Worm (Caenorhabditis elegans): ENCODE results near the gene F12F6.1.

F12F6.1 gene

DNA sequence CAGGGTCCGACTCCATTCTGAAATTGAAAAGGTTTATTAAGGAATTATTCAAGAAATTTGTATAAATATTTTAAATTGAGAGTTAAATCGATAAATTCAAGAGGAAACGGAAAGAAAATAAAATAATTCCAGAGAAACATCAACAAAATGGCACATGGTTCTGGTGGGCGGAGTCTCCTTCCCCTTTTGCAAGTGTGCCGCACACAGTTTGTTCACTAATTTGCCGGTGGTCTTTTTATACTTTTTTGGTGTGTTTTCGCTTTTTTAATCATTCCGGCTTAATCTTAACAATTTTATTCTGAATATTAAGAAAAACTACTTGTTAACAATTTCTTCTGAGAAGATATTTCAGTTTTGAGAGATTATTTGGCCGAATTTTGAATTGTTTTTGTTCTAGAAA, 21.2 kb downstream of the F12F6.1 start, which contains the start of the genes ragc-1 and Y24F12A.1:
Gene ragc-1, minus strand, starts transcription at position 25 of the 400 bp plus-strand sequence.
Gene Y24F12A.1, plus strand, starts transcription at position 346 of the 400 bp plus-strand sequence.
- no peak for TF ChIP-seq ama-1 (optimal IDR thresholded peaks at IDR 0.05)
- no peak for TF ChIP-seq pag-3 (tag; optimal IDR thresholded peaks at IDR 0.05; ENCODE audit: borderline replicate concordance, insufficient read depth)
- TF ChIP-seq Y116A8C.19 (tag; optimal IDR thresholded peaks at IDR 0.05; ENCODE audit: borderline replicate concordance): no peak
- no peak for TF ChIP-seq nhr-85 (tag)
- no peak for TF ChIP-seq nhr-84 (tag; optimal IDR thresholded peaks at IDR 0.05)
- TF ChIP-seq blmp-1 (tag; optimal IDR thresholded peaks at IDR 0.05): peak; percentile 58
- peak; percentile 41 for TF ChIP-seq nhr-47 (tag; optimal IDR thresholded peaks at IDR 0.05)
- TF ChIP-seq nhr-19 (GFP tag; conservative IDR thresholded peaks at IDR 0.05): peak; percentile 30
- peak; percentile 28 to 48 for TF ChIP-seq efl-1 (optimal IDR thresholded peaks at IDR 0.05)
- peak; percentile 53 to 92 for TF ChIP-seq efl-1 (GFP tag; optimal IDR thresholded peaks at IDR 0.05 in 1 of 2)
- TF ChIP-seq fkh-8 (tag; optimal IDR thresholded peaks at IDR 0.05): peak; percentile 22
- TF ChIP-seq lin-14 (GFP tag; optimal IDR thresholded peaks at IDR 0.05): peak; percentile 55
- no peak for TF ChIP-seq fkh-4 (tag; optimal IDR thresholded peaks at IDR 0.05; ENCODE audit: borderline replicate concordance)
- peak in 2 of 3 experiments; percentile 26 to 46 for TF ChIP-seq ceh-82 (tag; optimal IDR thresholded peaks at IDR 0.05)
- TF ChIP-seq nhr-20 (tag; optimal IDR thresholded peaks at IDR 0.05): peak; percentile 47
- no peak for TF ChIP-seq ceh-88 (GFP tag; IDR thresholded peaks at IDR 0.05)
- peak; percentile 54 for TF ChIP-seq skn-1 (tag; optimal IDR thresholded peaks at IDR 0.05)
- peak; percentile 51 for TF ChIP-seq nhr-90 (tag; optimal IDR thresholded peaks at IDR 0.05; ENCODE audit: poor library complexity)
- TF ChIP-seq mab-9 (GFP tag; IDR thresholded peaks at IDR 0.05): no peak
- TF ChIP-seq nhr-77 (tag; optimal IDR thresholded peaks at IDR 0.05): no peak
- TF ChIP-seq lin-35 (GFP tag; optimal IDR thresholded peaks at IDR 0.05): peak; percentile 29 to 61
- peak; percentile 52 for TF ChIP-seq nhr-71 (tag; optimal IDR thresholded peaks at IDR 0.05)
- TF ChIP-seq swsn-7 (tag; optimal IDR thresholded peaks at IDR 0.05): peak; percentile 39
- TF ChIP-seq tlp-1 (tag; optimal IDR thresholded peaks at IDR 0.05): no peak
- no peak for TF ChIP-seq C04F5.9 (tag; optimal IDR thresholded peaks at IDR 0.05)
- TF ChIP-seq nhr-237 (tag; optimal IDR thresholded peaks at IDR 0.05): no peak
- peak; percentile 24 for TF ChIP-seq tbx-2 (tag; optimal IDR thresholded peaks at IDR 0.05)
- TF ChIP-seq mep-1 (tag; optimal IDR thresholded peaks at IDR 0.05): peak; percentile 38
- TF ChIP-seq mdl-1 (tag; optimal IDR thresholded peaks at IDR 0.05): peak in 1 of 2 experiments; percentile 71
- peak; percentile 26 for TF ChIP-seq lir-3 (tag; optimal IDR thresholded peaks at IDR 0.05; ENCODE audit: poor library complexity)
- peak; percentile 42 for TF ChIP-seq xbp-1 (tag; optimal IDR thresholded peaks at IDR 0.05)
- TF ChIP-seq elt-3 (tag; optimal IDR thresholded peaks at IDR 0.05): peak in 1 of 6 experiments; percentile 66
- TF ChIP-seq lin-15B (tag; optimal IDR thresholded peaks at IDR 0.05): peak; percentile 13
- TF ChIP-seq unc-130 (tag; optimal IDR thresholded peaks at IDR 0.05): peak; percentile 61
- TF ChIP-seq snu-23 (GFP tag; optimal IDR thresholded peaks at IDR 0.05): peak; percentile 41
- TF ChIP-seq lsy-2 (tag; optimal IDR thresholded peaks at IDR 0.05): peak; percentile 58 to 68
- TF ChIP-seq rnt-1 (tag; optimal IDR thresholded peaks at IDR 0.05): peak; percentile 48
- no peak for TF ChIP-seq lin-13 (GFP tag; optimal IDR thresholded peaks at IDR 0.05)
- no peak for TF ChIP-seq F16B12.6 (tag; optimal IDR thresholded peaks at IDR 0.05)
- TF ChIP-seq C34B4.2 (tag; optimal IDR thresholded peaks at IDR 0.05): no peak
- TF ChIP-seq vab-15 (tag; optimal IDR thresholded peaks at IDR 0.05): peak; percentile 26
- TF ChIP-seq C16A3.4 (tag; optimal IDR thresholded peaks at IDR 0.05): peak; percentile 53
- TF ChIP-seq snpc-4 (tag; optimal IDR thresholded peaks at IDR 0.05): no peak
- TF ChIP-seq hlh-17 (GFP tag; optimal IDR thresholded peaks at IDR 0.05; ENCODE audit: borderline replicate concordance): no peak
- no peak for TF ChIP-seq nhr-12 (tag; optimal IDR thresholded peaks at IDR 0.05)
- TF ChIP-seq dsc-1 (tag; optimal IDR thresholded peaks at IDR 0.05): peak; percentile 34
- TF ChIP-seq dpl-1 (GFP tag; optimal IDR thresholded peaks at IDR 0.05): peak; percentile 28 to 64 (median 44)
- TF ChIP-seq irx-1 (tag; optimal IDR thresholded peaks at IDR 0.05): no peak

Data from whole organism, L1 larva.